Worm (Caenorhabditis elegans): Measurements from ENCODE around the gene clec-73.

The clec-73 gene

ce11 chrIV:3909114-3909513 is 46.9 kb downstream of the clec-73 start, which contains the start of gene F56D6.13:
TSS of gene F56D6.13 (plus strand) at chrIV:3909414.
- no peak for TF ChIP-seq nhr-12 (tag; optimal IDR thresholded peaks at IDR 0.05)
- no peak for TF ChIP-seq egl-27 (tag; optimal IDR thresholded peaks at IDR 0.05)
- no peak for TF ChIP-seq nhr-77 (tag; optimal IDR thresholded peaks at IDR 0.05)
- no peak for TF ChIP-seq nhr-21 (tag; optimal IDR thresholded peaks at IDR 0.05)
- TF ChIP-seq unc-55 (GFP tag; optimal IDR thresholded peaks at IDR 0.05), result no peak
- no peak for TF ChIP-seq ceh-16 (tag; optimal IDR thresholded peaks at IDR 0.05)
- no peak for TF ChIP-seq nhr-10 (tag; optimal IDR thresholded peaks at IDR 0.05)
- no peak for TF ChIP-seq crh-2 (tag; optimal IDR thresholded peaks at IDR 0.05)

DNA sequence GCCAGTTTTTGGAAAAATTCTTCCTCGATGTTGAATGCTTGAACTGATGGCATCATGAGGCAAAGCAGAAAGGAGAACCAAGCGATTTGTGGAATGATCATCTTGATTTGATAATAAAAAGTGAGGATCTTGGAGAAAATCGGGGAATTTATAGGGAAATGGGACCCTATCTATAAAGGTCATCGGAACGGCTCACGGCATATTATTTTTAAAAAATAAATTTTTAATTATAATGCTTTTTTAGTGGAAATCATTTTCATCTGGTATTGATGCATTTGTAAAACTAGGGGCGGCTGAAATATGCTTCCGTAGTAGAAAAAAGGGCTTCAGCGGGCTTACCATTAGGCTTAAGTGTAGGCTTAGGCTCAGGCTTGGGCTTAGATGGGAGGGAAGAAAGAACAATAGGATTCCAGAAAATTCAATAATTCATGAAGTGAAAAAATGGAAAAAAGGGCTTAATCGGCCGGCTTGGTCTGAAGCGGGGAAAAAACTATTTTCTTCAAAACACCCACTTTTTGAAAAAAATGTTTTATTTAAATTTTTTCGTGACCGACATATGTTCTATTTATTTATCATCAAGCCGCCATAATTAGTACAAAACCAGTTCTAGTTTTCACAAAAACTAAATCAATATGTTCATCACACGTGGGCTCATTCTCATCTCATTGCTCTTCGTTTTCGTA is 48.3 kb downstream of the clec-73 start, which contains the start of the genes F56D6.22 and F56D6.12:
Gene F56D6.22, minus strand, starts transcription at position 101 of the 683 bp plus-strand sequence.
Gene F56D6.12, plus strand, starts transcription at position 633 of the 683 bp plus-strand sequence.
- TF ChIP-seq nhr-129 (tag; optimal IDR thresholded peaks at IDR 0.05), result no peak
- no peak for TF ChIP-seq zag-1 (tag; optimal IDR thresholded peaks at IDR 0.05)
- no peak for TF ChIP-seq ceh-16 (tag; optimal IDR thresholded peaks at IDR 0.05)
- no peak for TF ChIP-seq peb-1 (tag; optimal IDR thresholded peaks at IDR 0.05)
- no peak for TF ChIP-seq lin-11 (tag; optimal IDR thresholded peaks at IDR 0.05)
- no peak for TF ChIP-seq sma-3 (GFP tag; optimal IDR thresholded peaks at IDR 0.05)
- no peak for TF ChIP-seq R02D3.7 (tag; optimal IDR thresholded peaks at IDR 0.05)
- TF ChIP-seq nhr-23 (tag; optimal IDR thresholded peaks at IDR 0.05), result no peak
- TF ChIP-seq nhr-21 (tag; optimal IDR thresholded peaks at IDR 0.05), result no peak
- TF ChIP-seq unc-55 (GFP tag; optimal IDR thresholded peaks at IDR 0.05), result no peak
- no peak for TF ChIP-seq nhr-11 (tag; optimal IDR thresholded peaks at IDR 0.05)
- TF ChIP-seq elt-1 (tag; optimal IDR thresholded peaks at IDR 0.05), result no peak

DNA sequence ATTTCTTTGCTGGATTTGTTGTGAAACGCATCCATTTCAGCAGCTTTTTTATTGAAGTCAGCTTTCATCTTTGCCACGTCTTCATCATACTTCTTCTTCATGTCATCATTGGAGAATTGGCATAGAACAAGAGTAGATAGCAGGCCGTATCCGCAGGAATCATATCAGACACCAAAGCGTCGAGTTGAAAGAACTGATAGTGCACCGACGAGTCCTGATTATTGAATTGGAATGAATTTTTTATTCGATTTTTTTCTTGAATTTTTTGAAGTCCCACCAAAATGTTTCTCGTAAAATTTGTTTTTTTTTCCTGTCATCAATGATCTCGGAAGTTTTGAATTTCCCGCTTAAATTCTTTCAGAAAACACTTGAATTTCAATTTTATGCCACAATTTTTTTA is 49.6 kb downstream of the clec-73 start, which contains the start of gene F56D6.11:
Gene F56D6.11, minus strand, starts transcription at position 101 of the 400 bp plus-strand sequence.
- TF ChIP-seq C34F6.9 (tag; optimal IDR thresholded peaks at IDR 0.05) (no peak), alr-1 (tag; optimal IDR thresholded peaks at IDR 0.05) (no peak), elt-3 (tag; optimal IDR thresholded peaks at IDR 0.05) (no peak), mdl-1 (tag; optimal IDR thresholded peaks at IDR 0.05) (no peak), mbf-1 (tag; optimal IDR thresholded peaks at IDR 0.05) (no peak), zag-1 (tag; optimal IDR thresholded peaks at IDR 0.05) (no peak), nhr-77 (tag; optimal IDR thresholded peaks at IDR 0.05) (no peak), nhr-21 (tag; optimal IDR thresholded peaks at IDR 0.05) (no peak), nhr-12 (tag; optimal IDR thresholded peaks at IDR 0.05) (no peak), skn-1 (tag; optimal IDR thresholded peaks at IDR 0.05) (no peak)

DNA sequence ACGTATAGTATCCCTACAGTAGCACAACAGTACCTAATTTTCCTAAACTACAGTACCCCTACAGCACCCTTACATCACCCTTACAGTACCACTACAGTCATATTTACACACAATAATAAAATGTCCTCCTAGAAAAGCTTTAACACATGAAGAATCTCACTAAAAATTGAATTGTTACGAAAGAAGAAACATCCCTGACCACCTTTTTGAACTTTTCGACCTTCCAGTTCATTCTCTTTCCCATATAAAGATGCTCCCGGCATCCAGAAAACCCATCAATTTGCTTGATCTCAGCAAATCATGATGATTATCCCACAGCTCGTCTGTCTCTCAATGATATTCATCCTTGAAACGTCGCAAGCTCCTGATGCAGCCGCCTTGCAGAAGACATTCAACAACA is 51.4 kb downstream of the clec-73 start, which contains the start of gene F56D6.21:
Gene F56D6.21, plus strand, starts transcription at position 301 of the 400 bp plus-strand sequence.
- TF ChIP-seq aly-2 (tag; optimal IDR thresholded peaks at IDR 0.05), result no peak
- TF ChIP-seq dmd-4 (tag; optimal IDR thresholded peaks at IDR 0.05), result no peak

Data from whole organism, L2 larva.